Worm (Caenorhabditis elegans) whole organism, early embryonic: ENCODE data around the gene F58B4.6.

Experiments
- F13C5.2 ChIP-seq: sonication (generic microtip); optimal IDR thresholded peaks from 2 replicates; lab custom pipeline; 2017; ENCODE audit warnings: mild to moderate bottlenecking, missing genetic modification characterization, inconsistent platforms, missing compliant biosample characterization
- ama-1 ChIP-seq: fragments of 150-350 bp; optimal IDR thresholded peaks from 2 replicates; lab custom pipeline; 2014
- ets-7 ChIP-seq: sonication (generic microtip); optimal IDR thresholded peaks from 2 replicates; lab custom pipeline; 2016; ENCODE audit warnings: missing genotype, missing genetic modification characterization, missing compliant biosample characterization
- flt-1 ChIP-seq: fragments of 200-800 bp; sonication (Bioruptor generic); IDR thresholded peaks from 2 replicates; pipeline ENCODE4 v1.3.6; 2022; ENCODE audit warnings: missing genetic modification characterization, missing compliant biosample characterization
- hmbx-1 ChIP-seq: sonication (generic microtip); optimal IDR thresholded peaks from 2 replicates; lab custom pipeline; 2016; ENCODE audit warnings: mild to moderate bottlenecking, missing genetic modification characterization, missing compliant biosample characterization
- hnd-1 ChIP-seq: sonication (generic microtip); optimal IDR thresholded peaks from 2 replicates; lab custom pipeline; 2016; ENCODE audit warnings: missing genetic modification characterization, missing compliant biosample characterization
- sea-1 ChIP-seq: fragments of 200-800 bp; sonication (Bioruptor generic); conservative IDR thresholded peaks from 2 replicates; pipeline ENCODE4 v1.3.6; 2022; ENCODE audit warnings: missing genetic modification characterization, missing compliant biosample characterization
- tbx-11 ChIP-seq: fragments of 200-800 bp; sonication (Bioruptor generic); IDR thresholded peaks from 2 replicates; pipeline ENCODE4 v1.3.6; 2022; ENCODE audit warnings: missing genetic modification characterization, missing compliant biosample characterization
- tbx-37 ChIP-seq: fragments of 200-800 bp; sonication (Bioruptor generic); conservative IDR thresholded peaks from 2 replicates; pipeline ENCODE4 v1.3.6; 2022; ENCODE audit warnings: missing genetic modification reagents, missing genetic modification characterization, missing compliant biosample characterization
- tra-4 ChIP-seq: sonication (generic microtip); optimal IDR thresholded peaks from 2 replicates; lab custom pipeline; 2017; ENCODE audit warnings: missing genetic modification characterization, missing compliant biosample characterization

ce11 chrV:10944903-10945302 is 20.1 kb downstream of the F58B4.6 start:
- no peak for TF ChIP-seq F13C5.2
- TF ChIP-seq hmbx-1 (tag; lab: Kevin White, UChicago), result no peak
- TF ChIP-seq tbx-11 (GFP tag; lab: Robert Waterston, UW), result no peak
- TF ChIP-seq flt-1 (GFP tag; lab: Robert Waterston, UW), result no peak
- TF ChIP-seq ama-1 (lab: Kevin White, UChicago), result no peak
- TF ChIP-seq sea-1 (GFP tag; lab: Robert Waterston, UW), result no peak
- TF ChIP-seq hnd-1, result no peak
- no peak for TF ChIP-seq tbx-37 (GFP tag; lab: Robert Waterston, UW)
- no peak for TF ChIP-seq tra-4 (tag; lab: Kevin White, UChicago)
- no peak for TF ChIP-seq ets-7 (tag; lab: Kevin White, UChicago)
